Worm (Caenorhabditis elegans): Measurements from ENCODE around the gene Y57E12B.11.

ce11 chrV:6951306-6951705 is 1.6 kb upstream of the Y57E12B.11 start, which contains the start of gene T07H8.11:
- TF ChIP-seq him-1 (tag; optimal IDR thresholded peaks at IDR 0.05): no peak
- no peak for TF ChIP-seq W03F9.2 (tag; optimal IDR thresholded peaks at IDR 0.05)
- TF ChIP-seq dao-5 (tag; optimal IDR thresholded peaks at IDR 0.05): no peak

All from whole organism, L4/young adult.